Worm (Caenorhabditis elegans) whole organism, late embryonic: Measurements from ENCODE around the gene srlf-9.

ENCODE experiments used
- K09A11.1 ChIP-seq: sonication (generic microtip); optimal IDR thresholded peaks from 2 replicates; lab custom pipeline; 2017; ENCODE audit warnings: antibody characterized with exemption, mild to moderate bottlenecking, missing genetic modification characterization, missing compliant biosample characterization; ENCODE audit not compliant: insufficient read depth
- ama-1 ChIP-seq: fragments of 150-350 bp; optimal IDR thresholded peaks from 2 replicates; lab custom pipeline; 2014
- ceh-19 ChIP-seq: fragments of 200-800 bp; sonication (Bioruptor generic); optimal IDR thresholded peaks from 2 replicates; lab custom pipeline; 2018; ENCODE audit warnings: mild to moderate bottlenecking, missing genetic modification characterization, missing compliant biosample characterization
- ceh-2 ChIP-seq: sonication (generic microtip); optimal IDR thresholded peaks from 2 replicates; lab custom pipeline; 2016; ENCODE audit warnings: missing genotype, missing genetic modification characterization, missing compliant biosample characterization
- ceh-34 ChIP-seq: sonication (generic microtip); optimal IDR thresholded peaks from 2 replicates; lab custom pipeline; 2016; ENCODE audit warnings: mild to moderate bottlenecking, missing genetic modification characterization, missing compliant biosample characterization
- ceh-45 ChIP-seq: fragments of 200-800 bp; sonication (Bioruptor generic); IDR thresholded peaks from 2 replicates; pipeline ENCODE4 v1.3.6; 2022; ENCODE audit warnings: missing genetic modification reagents, missing genetic modification characterization, missing compliant biosample characterization
- ceh-48 ChIP-seq: sonication (generic microtip); optimal IDR thresholded peaks from 2 replicates; lab custom pipeline; 2016; ENCODE audit warnings: missing genetic modification characterization, inconsistent platforms, missing compliant biosample characterization
- che-1 ChIP-seq: sonication (generic microtip); optimal IDR thresholded peaks from 2 replicates; lab custom pipeline; 2016; ENCODE audit warnings: mild to moderate bottlenecking, missing genetic modification characterization, missing compliant biosample characterization
- elt-2 ChIP-seq: sonication (generic microtip); optimal IDR thresholded peaks from 2 replicates; lab custom pipeline; 2016; ENCODE audit warnings: missing genetic modification reagents, missing genetic modification characterization, missing compliant biosample characterization
- fkh-10 ChIP-seq: fragments of 150-350 bp; optimal IDR thresholded peaks from 2 replicates; lab custom pipeline; 2014; ENCODE audit warnings: missing biosample characterization, missing genetic modification reagents, missing genetic modification characterization
- hlh-13 ChIP-seq: fragments of 200-800 bp; sonication (Bioruptor generic); optimal IDR thresholded peaks from 2 replicates; lab custom pipeline; 2018; ENCODE audit warnings: mild to moderate bottlenecking, missing genetic modification characterization, missing compliant biosample characterization
- hlh-6 ChIP-seq: sonication (generic microtip); optimal IDR thresholded peaks from 2 replicates; lab custom pipeline; 2016; ENCODE audit warnings: missing genotype, missing genetic modification characterization, missing compliant biosample characterization
- hlh-8 ChIP-seq: sonication (generic microtip); optimal IDR thresholded peaks from 2 replicates; lab custom pipeline; 2016; ENCODE audit warnings: missing genotype, missing genetic modification characterization, missing compliant biosample characterization
- lim-6 ChIP-seq: sonication (generic microtip); optimal IDR thresholded peaks from 2 replicates; lab custom pipeline; 2016; ENCODE audit warnings: missing genetic modification characterization, missing compliant biosample characterization
- lin-11 ChIP-seq: fragments of 200-800 bp; sonication (Bioruptor generic); optimal IDR thresholded peaks from 2 replicates; lab custom pipeline; 2018; ENCODE audit warnings: mild to moderate bottlenecking, missing genetic modification characterization, missing compliant biosample characterization
- nfya-1 ChIP-seq: sonication (generic microtip); optimal IDR thresholded peaks from 2 replicates; lab custom pipeline; 2017; ENCODE audit warnings: missing genetic modification characterization, mild to moderate bottlenecking, missing compliant biosample characterization, antibody characterized with exemption, moderate library complexity
- nhr-11 ChIP-seq: fragments of 150-350 bp; optimal IDR thresholded peaks from 2 replicates; lab custom pipeline; 2014; ENCODE audit warnings: missing biosample characterization, missing genetic modification characterization
- nhr-232 ChIP-seq: sonication (generic microtip); optimal IDR thresholded peaks from 2 replicates; lab custom pipeline; 2016; ENCODE audit warnings: missing genetic modification characterization, missing compliant biosample characterization
- pha-4 ChIP-seq: fragments of 150-350 bp; optimal IDR thresholded peaks from 2 replicates; lab custom pipeline; 2018; ENCODE audit warnings: missing biosample characterization, missing genetic modification reagents, missing genetic modification characterization
- pros-1 ChIP-seq: fragments of 150-350 bp; optimal IDR thresholded peaks from 2 replicates; lab custom pipeline; 2014; ENCODE audit warnings: missing biosample characterization, missing genetic modification reagents, missing genetic modification characterization
- sox-2 ChIP-seq: fragments of 200-800 bp; sonication (Bioruptor generic); IDR thresholded peaks from 2 replicates; pipeline ENCODE4 v1.3.6; 2022; ENCODE audit warnings: missing genetic modification reagents, missing genetic modification characterization, missing compliant biosample characterization
- sox-4 ChIP-seq: sonication (generic microtip); optimal IDR thresholded peaks from 2 replicates; lab custom pipeline; 2017; ENCODE audit warnings: mild to moderate bottlenecking, missing genetic modification characterization, inconsistent platforms, missing compliant biosample characterization
- tbx-7 ChIP-seq: sonication (generic microtip); optimal IDR thresholded peaks from 2 replicates; lab custom pipeline; 2016; ENCODE audit warnings: missing genotype, missing genetic modification characterization, missing compliant biosample characterization
- unc-3 ChIP-seq, 2 experiments: fragments of 200-800 bp in 1 of 2; sonication (Bioruptor generic) in 1 of 2; sonication (generic microtip) in 1 of 2; conservative IDR thresholded peaks in 1 of 2; optimal IDR thresholded peaks in 1 of 2; 2 replicates each; pipeline versions ENCODE4 v1.3.6 to Lab custom; 2016 to 2022; ENCODE audit warnings: missing compliant biosample characterization in 2 of 2, missing genetic modification characterization in 2 of 2, missing genetic modification reagents in 1 of 2
- unc-42 ChIP-seq: sonication (generic microtip); optimal IDR thresholded peaks from 2 replicates; lab custom pipeline; 2016; ENCODE audit warnings: missing genotype, missing genetic modification characterization, missing compliant biosample characterization
- unc-86 ChIP-seq: sonication (generic microtip); optimal IDR thresholded peaks from 2 replicates; lab custom pipeline; 2016; ENCODE audit warnings: missing genetic modification characterization, missing compliant biosample characterization
- zip-5 ChIP-seq: sonication (generic microtip); optimal IDR thresholded peaks from 2 replicates; lab custom pipeline; 2016; ENCODE audit warnings: missing genetic modification characterization, missing compliant biosample characterization

The srlf-9 gene

ce11 chrIII:13390789-13391188 is 10.8 kb downstream of the srlf-9 start:
- TF ChIP-seq hlh-8 (tag; lab: Kevin White, UChicago): no peak

- TF ChIP-seq zip-5 (tag; lab: Kevin White, UChicago) (no peak), ceh-2 (tag; lab: Kevin White, UChicago) (no peak)
Measured at ce11 chrIII:13389078-13389477, 12.5 kb downstream of the srlf-9 start, which contains the start of gene T03F6.3. Gene T03F6.3, plus strand, starts transcription at chrIII:13389395.

- TF ChIP-seq elt-2 (tag; lab: Kevin White, UChicago) (peak; percentile 92), pha-4 (tag; lab: Kevin White, UChicago) (no peak)
Measured at ce11 chrIII:13388621-13389020, 13.0 kb downstream of the srlf-9 start.

- no peak for TF ChIP-seq hlh-6 (tag; lab: Kevin White, UChicago)
- no peak for TF ChIP-seq tbx-7 (tag; lab: Kevin White, UChicago)
- TF ChIP-seq lim-6 (tag; lab: Kevin White, UChicago): no peak
- no peak for TF ChIP-seq ceh-45 (GFP tag; lab: Robert Waterston, UW)
- TF ChIP-seq ceh-48 (tag; lab: Kevin White, UChicago): no peak
- no peak for TF ChIP-seq unc-3 (GFP tag; conservative IDR thresholded peaks at IDR 0.05; lab: Robert Waterston, UW)
- TF ChIP-seq unc-3 (tag; optimal IDR thresholded peaks at IDR 0.05; lab: Kevin White, UChicago): no peak
- TF ChIP-seq sox-2 (GFP tag; lab: Robert Waterston, UW): no peak
- no peak for TF ChIP-seq ceh-19
- no peak for TF ChIP-seq unc-86
- no peak for TF ChIP-seq hlh-13 (GFP tag; lab: Kevin White, UChicago)
- no peak for TF ChIP-seq K09A11.1 (tag; lab: Kevin White, UChicago)
Measured at ce11 chrIII:13385850-13386249, 15.7 kb downstream of the srlf-9 start, which contains the start of gene T03F6.4. Gene T03F6.4, plus strand, starts transcription at chrIII:13386150.

ce11 chrIII:13383159-13383558 is 18.4 kb downstream of the srlf-9 start:
- TF ChIP-seq nhr-11 (no peak), nfya-1 (tag; lab: Kevin White, UChicago) (peak; percentile 58)
- TF ChIP-seq, all 69 proteins: peak for 1

- TF ChIP-seq unc-42 (tag; lab: Kevin White, UChicago) (peak; percentile 26), che-1 (tag; lab: Kevin White, UChicago) (no peak)
Measured at ce11 chrIII:13381684-13382083, 19.9 kb downstream of the srlf-9 start.

- TF ChIP-seq ceh-34 (tag; lab: Kevin White, UChicago) (no peak), fkh-10 (GFP tag; lab: Kevin White, UChicago) (no peak), sox-4 (no peak), lin-11 (tag; lab: Kevin White, UChicago) (no peak), pha-4 (tag; lab: Kevin White, UChicago) (no peak), tbx-7 (tag; lab: Kevin White, UChicago) (no peak), pros-1 (tag; lab: Kevin White, UChicago) (no peak)
- TF ChIP-seq, all 69 proteins: peak for 0
Measured at ce11 chrIII:13380881-13381280, 20.7 kb downstream of the srlf-9 start.

ce11 chrIII:13380196-13380595 is 21.4 kb downstream of the srlf-9 start, which contains the start of gene T03F6.6:
Gene T03F6.6, minus strand, starts transcription at chrIII:13380296.
- TF ChIP-seq K09A11.1 (tag; lab: Kevin White, UChicago) (no peak), nhr-232 (no peak), ama-1 (lab: Kevin White, UChicago) (no peak)
